Fruit fly (Drosophila melanogaster) whole organism, wandering third instar larva: ENCODE measurements around the gene CG2652.

Source experiments
- Abd-B ChIP-seq: fragments of >200 bp; optimal IDR thresholded peaks from 2 replicates; lab custom pipeline; 2017; ENCODE audit warnings: missing biosample characterization, missing genetic modification characterization
- CG32264 ChIP-seq: fragments of 200-800 bp; sonication (Bioruptor generic); optimal IDR thresholded peaks from 2 replicates; lab custom pipeline; 2016; ENCODE audit warnings: missing biosample characterization, missing genetic modification characterization
- CG9705 ChIP-seq: fragments of 200-800 bp; sonication (Bioruptor generic); optimal IDR thresholded peaks from 2 replicates; lab custom pipeline; 2018; ENCODE audit warnings: missing biosample characterization, mild to moderate bottlenecking, missing genetic modification characterization
- CrebA ChIP-seq: fragments of 200-800 bp; sonication (Bioruptor generic); optimal IDR thresholded peaks from 2 replicates; lab custom pipeline; 2016; ENCODE audit warnings: missing biosample characterization, mild to moderate bottlenecking, missing genetic modification characterization, borderline replicate concordance
- Dfd ChIP-seq: fragments of >200 bp; optimal IDR thresholded peaks from 2 replicates; lab custom pipeline; 2017; ENCODE audit warnings: missing biosample characterization, missing genetic modification characterization
- Dif ChIP-seq: fragments of 200-275, 200-300 bp; sonication (Bioruptor generic); optimal IDR thresholded peaks from 2 replicates; lab custom pipeline; 2018; ENCODE audit warnings: missing biosample characterization, missing genetic modification characterization; ENCODE audit not compliant: partially characterized antibody
- GATAd ChIP-seq: sonication (Bioruptor generic); optimal IDR thresholded peaks from 2 replicates; lab custom pipeline; 2016; ENCODE audit warnings: missing biosample characterization, missing genetic modification characterization
- HLH106 ChIP-seq: fragments of 200-800 bp; optimal IDR thresholded peaks from 3 replicates; lab custom pipeline; 2019; ENCODE audit warnings: missing biosample characterization, mild to moderate bottlenecking, missing genetic modification characterization, moderate library complexity
- Hnf4 ChIP-seq: fragments of 200-800 bp; sonication (Bioruptor generic); optimal IDR thresholded peaks from 2 replicates; lab custom pipeline; 2016; ENCODE audit warnings: missing biosample characterization, mild to moderate bottlenecking, missing genetic modification characterization
- Hr78 ChIP-seq: fragments of >200 bp; optimal IDR thresholded peaks from 2 replicates; lab custom pipeline; 2017; ENCODE audit warnings: missing biosample characterization, missing genetic modification characterization
- Hr83 ChIP-seq: fragments of 200-300 bp; sonication (Bioruptor generic); optimal IDR thresholded peaks from 2 replicates; lab custom pipeline; 2016; ENCODE audit warnings: missing biosample characterization, mild to moderate bottlenecking, missing genetic modification characterization, moderate library complexity; ENCODE audit not compliant: poor library complexity, severe bottlenecking
- Jra ChIP-seq: sonication (Bioruptor generic); optimal IDR thresholded peaks from 2 replicates; lab custom pipeline; 2016; ENCODE audit warnings: missing biosample characterization, missing genetic modification characterization
- Mio ChIP-seq: sonication (Bioruptor generic); optimal IDR thresholded peaks from 2 replicates; lab custom pipeline; 2016; ENCODE audit warnings: missing biosample characterization, missing genetic modification characterization
- Myc ChIP-seq: fragments of >200 bp; optimal IDR thresholded peaks from 2 replicates; lab custom pipeline; 2017
- N ChIP-seq: fragments of >200 bp; optimal IDR thresholded peaks from 2 replicates; lab custom pipeline; 2018; ENCODE audit warnings: missing biosample characterization, missing external identifiers, missing genetic modification characterization
- OdsH ChIP-seq: fragments of 200-800 bp; sonication (Bioruptor generic); optimal IDR thresholded peaks from 2 replicates; lab custom pipeline; 2016; ENCODE audit warnings: missing biosample characterization, mild to moderate bottlenecking, missing genetic modification characterization
- Rel ChIP-seq, 2 experiments: fragments of 200-800 bp; sonication (Bioruptor generic) in 1 of 2; optimal IDR thresholded peaks; 2 replicates in 1 of 2; 3 replicates in 1 of 2; lab custom pipeline; 2016 to 2019; ENCODE audit warnings: mild to moderate bottlenecking in 2 of 2, missing biosample characterization in 2 of 2, missing genetic modification characterization in 2 of 2, moderate library complexity in 1 of 2
- Sp1 ChIP-seq: fragments of 200-800 bp; sonication (Bioruptor generic); optimal IDR thresholded peaks from 3 replicates; lab custom pipeline; 2019; ENCODE audit warnings: missing biosample characterization, mild to moderate bottlenecking, missing genetic modification characterization, moderate library complexity
- Vsx2 ChIP-seq: fragments of 200-300, 225-300 bp; sonication (Bioruptor generic); optimal IDR thresholded peaks from 2 replicates; lab custom pipeline; 2018; ENCODE audit warnings: missing biosample characterization, missing genetic modification characterization; ENCODE audit not compliant: partially characterized antibody
- br ChIP-seq: fragments of 200-800 bp; sonication (Bioruptor generic); optimal IDR thresholded peaks from 2 replicates; lab custom pipeline; 2016; ENCODE audit warnings: missing biosample characterization, missing genetic modification characterization
- brk ChIP-seq: fragments of 200-800 bp; sonication (Bioruptor generic); optimal IDR thresholded peaks from 2 replicates; lab custom pipeline; 2016; ENCODE audit warnings: missing biosample characterization, mild to moderate bottlenecking, missing genetic modification characterization
- dl ChIP-seq, 2 experiments: fragments of 175-275, 200-275 bp in 1 of 2; fragments of 200-275 bp in 1 of 2; sonication (Bioruptor generic); optimal IDR thresholded peaks; lab custom pipeline; 2018; ENCODE audit warnings: mild to moderate bottlenecking in 2 of 2, missing biosample characterization in 2 of 2, missing genetic modification characterization in 2 of 2, moderate library complexity in 2 of 2; ENCODE audit not compliant: partially characterized antibody in 2 of 2, insufficient read depth in 1 of 2
- dmrt93B ChIP-seq: fragments of 200-800 bp; sonication (Bioruptor generic); optimal IDR thresholded peaks from 2 replicates; lab custom pipeline; 2018; ENCODE audit warnings: missing biosample characterization, mild to moderate bottlenecking, missing genetic modification characterization
- dsf ChIP-seq: sonication (Bioruptor generic); optimal IDR thresholded peaks from 2 replicates; lab custom pipeline; 2016; ENCODE audit warnings: missing biosample characterization, missing genetic modification characterization, borderline replicate concordance
- ey ChIP-seq: fragments of 200-800 bp; sonication (Bioruptor generic); optimal IDR thresholded peaks from 2 replicates; lab custom pipeline; 2016; ENCODE audit warnings: missing biosample characterization, missing genetic modification characterization
- foxo ChIP-seq, 2 experiments: fragments of 200-800 bp; sonication (Bioruptor generic); optimal IDR thresholded peaks; 2 replicates in 1 of 2; 3 replicates in 1 of 2; lab custom pipeline; 2016 to 2017; ENCODE audit warnings: missing biosample characterization in 2 of 2, missing genetic modification characterization in 2 of 2
- fru ChIP-seq: fragments of 200-800 bp; sonication (Bioruptor generic); optimal IDR thresholded peaks from 3 replicates; lab custom pipeline; 2016; ENCODE audit warnings: missing biosample characterization, mild to moderate bottlenecking, missing genetic modification characterization
- h ChIP-seq: fragments of 200-800 bp; sonication (Bioruptor generic); optimal IDR thresholded peaks from 3 replicates; lab custom pipeline; 2016; ENCODE audit warnings: missing biosample characterization, mild to moderate bottlenecking, missing genetic modification characterization
- jim ChIP-seq: fragments of 175-275, 200-325 bp; sonication (Bioruptor generic); optimal IDR thresholded peaks from 2 replicates; lab custom pipeline; 2016; ENCODE audit warnings: missing biosample characterization, mild to moderate bottlenecking, missing genetic modification characterization
- lola ChIP-seq: fragments of >200 bp; optimal IDR thresholded peaks from 2 replicates; lab custom pipeline; 2017; ENCODE audit warnings: missing biosample characterization, missing genetic modification characterization
- pan ChIP-seq: fragments of >200 bp; optimal IDR thresholded peaks from 2 replicates; lab custom pipeline; 2017
- psq ChIP-seq: fragments of 200-800 bp; sonication (Bioruptor generic); optimal IDR thresholded peaks from 3 replicates; lab custom pipeline; 2017; ENCODE audit warnings: missing biosample characterization, mild to moderate bottlenecking, missing genetic modification characterization, moderate library complexity
- rgr ChIP-seq: fragments of 200-800 bp; sonication (Bioruptor generic); optimal IDR thresholded peaks from 3 replicates; lab custom pipeline; 2016; ENCODE audit warnings: missing biosample characterization, mild to moderate bottlenecking, missing genetic modification characterization
- sage ChIP-seq: fragments of 200-800 bp; sonication (Bioruptor generic); optimal IDR thresholded peaks from 2 replicates; lab custom pipeline; 2016; ENCODE audit warnings: missing biosample characterization, mild to moderate bottlenecking, missing genetic modification characterization
- sv ChIP-seq: fragments of 200-800 bp; sonication (Bioruptor generic); optimal IDR thresholded peaks from 3 replicates; lab custom pipeline; 2016; ENCODE audit warnings: missing biosample characterization, missing genetic modification characterization
- tai ChIP-seq: sonication (Bioruptor generic); optimal IDR thresholded peaks from 2 replicates; lab custom pipeline; 2016; ENCODE audit warnings: missing biosample characterization, missing genetic modification characterization
- usp ChIP-seq: fragments of >200 bp; optimal IDR thresholded peaks from 2 replicates; lab custom pipeline; 2017; ENCODE audit warnings: missing biosample characterization, missing genetic modification characterization
- woc ChIP-seq: sonication (Bioruptor generic); optimal IDR thresholded peaks from 2 replicates; lab custom pipeline; 2016; ENCODE audit warnings: missing biosample characterization, mild to moderate bottlenecking, missing genetic modification characterization

CG2652 gene

DNA sequence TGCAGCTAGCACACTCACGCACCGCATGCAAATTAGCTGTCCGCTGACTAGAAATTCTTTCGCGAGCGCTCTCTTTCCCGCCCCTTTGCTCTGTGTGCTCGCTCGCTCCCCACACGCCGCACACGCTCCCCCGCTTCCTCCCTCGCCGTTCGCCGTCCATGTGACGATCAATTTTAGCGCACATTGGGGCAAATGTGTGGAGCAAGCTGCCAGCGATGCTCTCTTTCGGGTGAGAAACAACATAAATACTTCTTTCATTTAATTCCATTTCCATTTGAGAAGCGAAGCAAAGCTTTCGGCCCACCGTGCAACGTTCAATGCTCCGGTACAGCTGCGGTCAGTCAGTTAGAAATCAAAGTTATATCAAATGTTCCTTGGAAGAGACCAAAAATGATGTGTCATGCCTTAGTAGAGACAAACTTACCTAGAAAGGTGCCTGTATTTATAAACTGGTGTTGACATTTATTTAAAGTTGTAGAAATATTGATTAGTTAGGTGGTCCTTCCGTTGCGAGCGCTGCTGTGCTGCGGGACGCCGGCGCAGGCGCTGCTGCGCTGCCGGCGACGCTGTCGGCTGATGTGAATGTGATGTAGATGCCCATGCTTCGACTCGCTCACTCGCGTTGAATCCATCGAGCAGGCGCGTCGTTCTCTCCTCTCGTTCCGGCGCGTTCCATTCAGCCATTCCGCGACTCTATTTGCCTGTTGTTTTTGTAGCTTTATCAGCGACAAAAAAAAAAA lies 36.5 kb downstream of the CG2652 start:
- TF ChIP-seq Rel (GFP tag; optimal IDR thresholded peaks at IDR 0.05; lab: Kevin White, UChicago): peak; percentile 75
- peak; percentile 88 for TF ChIP-seq Rel (tag; optimal IDR thresholded peaks at IDR 0.05; lab: Kevin White, UChicago)
- TF ChIP-seq GATAd (GFP tag; lab: Kevin White, UChicago): peak; percentile 58
- TF ChIP-seq brk (GFP tag; lab: Kevin White, UChicago): peak; percentile 83
- peak; percentile 98 for TF ChIP-seq br (GFP tag; lab: Kevin White, UChicago)
- TF ChIP-seq h (GFP tag; lab: Kevin White, UChicago): peak; percentile 98
- no peak for TF ChIP-seq N (GFP tag; lab: Kevin White, UChicago)
- TF ChIP-seq lola (GFP tag; lab: Kevin White, UChicago): no peak
- TF ChIP-seq Mio: peak; percentile 85
- TF ChIP-seq dl (GFP tag; optimal IDR thresholded peaks at IDR 0.05; lab: Kevin White, UChicago; ENCODE audit: insufficient read depth in 1 of 2, partially characterized antibody in 2 of 2): no peak
- TF ChIP-seq sage (GFP tag; lab: Kevin White, UChicago): peak; percentile 83
- TF ChIP-seq rgr: peak; percentile 98
- peak; percentile 95 for TF ChIP-seq CG32264 (GFP tag; lab: Kevin White, UChicago)
- peak; percentile 86 to 98 for TF ChIP-seq foxo (GFP tag; optimal IDR thresholded peaks at IDR 0.05; lab: Kevin White, UChicago)
- peak; percentile 96 for TF ChIP-seq Hnf4 (GFP tag; lab: Kevin White, UChicago)
- TF ChIP-seq Dif (GFP tag; lab: Kevin White, UChicago): peak; percentile 55
- TF ChIP-seq Sp1: peak; percentile 98
- no peak for TF ChIP-seq Myc (lab: Kevin White, UChicago)
- peak; percentile 96 for TF ChIP-seq HLH106 (tag; lab: Kevin White, UChicago)
- no peak for TF ChIP-seq Abd-B
- no peak for TF ChIP-seq usp (GFP tag; lab: Kevin White, UChicago)
- no peak for TF ChIP-seq pan (lab: Kevin White, UChicago)
- TF ChIP-seq dmrt93B (GFP tag; lab: Kevin White, UChicago): peak; percentile 96
- TF ChIP-seq Dfd (GFP tag; lab: Kevin White, UChicago): peak; percentile 65
- TF ChIP-seq OdsH (GFP tag; lab: Kevin White, UChicago): peak; percentile 97
- no peak for TF ChIP-seq Hr78 (GFP tag; lab: Kevin White, UChicago)
- peak; percentile 92 for TF ChIP-seq tai (GFP tag; lab: Kevin White, UChicago)
- TF ChIP-seq ey (GFP tag; lab: Kevin White, UChicago): peak; percentile 98
- TF ChIP-seq dsf (GFP tag; lab: Kevin White, UChicago): peak; percentile 76
- TF ChIP-seq fru (GFP tag; lab: Kevin White, UChicago): peak; percentile 98
- TF ChIP-seq jim: no peak
- peak; percentile 85 for TF ChIP-seq Jra
- TF ChIP-seq Hr83 (GFP tag; lab: Kevin White, UChicago): peak; percentile 62
- TF ChIP-seq psq (GFP tag; lab: Kevin White, UChicago): peak; percentile 95
- TF ChIP-seq woc (GFP tag; lab: Kevin White, UChicago): peak; percentile 99
- peak; percentile 91 for TF ChIP-seq CG9705 (GFP tag; lab: Kevin White, UChicago)
- TF ChIP-seq sv (GFP tag; lab: Kevin White, UChicago): peak; percentile 97
- TF ChIP-seq Vsx2 (GFP tag; lab: Kevin White, UChicago): peak; percentile 44
- TF ChIP-seq CrebA: peak; percentile 63

- peak; percentile 9 for TF ChIP-seq N (GFP tag; lab: Kevin White, UChicago)
- TF ChIP-seq pan (lab: Kevin White, UChicago): no peak
- peak; percentile 50 for TF ChIP-seq Myc (lab: Kevin White, UChicago)
Measured at dm6 chrX:2645593-2645992, 37.1 kb downstream of the CG2652 start.
